Worm (Caenorhabditis elegans) whole organism, L2 larva: ENCODE data around the gene T09B9.3.

ENCODE experiments used
- C34F6.9 ChIP-seq: fragments of 150-350 bp; optimal IDR thresholded peaks from 2 replicates; lab custom pipeline; 2014; ENCODE audit warnings: missing biosample characterization, missing genetic modification characterization
- F13H6.1 ChIP-seq: sonication (generic microtip); optimal IDR thresholded peaks from 2 replicates; lab custom pipeline; 2016; ENCODE audit warnings: missing genetic modification characterization, missing compliant biosample characterization
- R02D3.7 ChIP-seq: fragments of 150-350 bp; optimal IDR thresholded peaks from 2 replicates; lab custom pipeline; 2014; ENCODE audit warnings: missing biosample characterization, missing genetic modification characterization
- Y55F3AM.14 ChIP-seq: fragments of 200-800 bp; sonication (Bioruptor generic); optimal IDR thresholded peaks from 2 replicates; lab custom pipeline; 2018; ENCODE audit warnings: mild to moderate bottlenecking, missing genetic modification characterization, missing compliant biosample characterization
- ZK546.5 ChIP-seq: sonication (generic microtip); optimal IDR thresholded peaks from 2 replicates; lab custom pipeline; 2017; ENCODE audit warnings: missing biosample characterization, missing genetic modification characterization
- alr-1 ChIP-seq: fragments of 150-350 bp; optimal IDR thresholded peaks from 2 replicates; lab custom pipeline; 2014; ENCODE audit warnings: missing biosample characterization, missing genetic modification characterization
- aly-2 ChIP-seq: fragments of 150-350 bp; optimal IDR thresholded peaks from 2 replicates; lab custom pipeline; 2014; ENCODE audit warnings: missing biosample characterization, missing genetic modification characterization
- blmp-1 ChIP-seq: sonication (generic microtip); optimal IDR thresholded peaks from 2 replicates; lab custom pipeline; 2017; ENCODE audit warnings: missing genetic modification characterization, mild to moderate bottlenecking, missing compliant biosample characterization, antibody characterized with exemption, moderate library complexity; ENCODE audit not compliant: insufficient read depth
- ceh-16 ChIP-seq: fragments of 150-350 bp; optimal IDR thresholded peaks from 2 replicates; lab custom pipeline; 2014; ENCODE audit warnings: missing biosample characterization, missing genetic modification characterization
- ceh-82 ChIP-seq: fragments of 150-350 bp; optimal IDR thresholded peaks from 2 replicates; lab custom pipeline; 2014; ENCODE audit warnings: missing biosample characterization, missing genetic modification characterization
- crh-2 ChIP-seq: sonication (generic microtip); optimal IDR thresholded peaks from 2 replicates; lab custom pipeline; 2017; ENCODE audit warnings: missing biosample characterization, missing genetic modification characterization
- dmd-4 ChIP-seq: sonication (generic microtip); optimal IDR thresholded peaks from 2 replicates; lab custom pipeline; 2017; ENCODE audit warnings: missing biosample characterization, missing genetic modification characterization
- egl-27 ChIP-seq: sonication (generic microtip); optimal IDR thresholded peaks from 3 replicates; lab custom pipeline; 2017; ENCODE audit warnings: missing biosample characterization, missing genetic modification reagents, missing genetic modification characterization
- elt-1 ChIP-seq: fragments of 150-350 bp; optimal IDR thresholded peaks from 2 replicates; lab custom pipeline; 2014; ENCODE audit warnings: missing biosample characterization, missing genetic modification characterization
- elt-3 ChIP-seq: sonication (generic microtip); optimal IDR thresholded peaks from 2 replicates; lab custom pipeline; 2017; ENCODE audit warnings: missing biosample characterization, missing genetic modification characterization
- fos-1 ChIP-seq: fragments of 150-350 bp; optimal IDR thresholded peaks from 2 replicates; lab custom pipeline; 2014; ENCODE audit warnings: missing biosample characterization, missing genetic modification characterization
- gmeb-1 ChIP-seq: fragments of 150-350 bp; optimal IDR thresholded peaks from 2 replicates; lab custom pipeline; 2014; ENCODE audit warnings: missing biosample characterization, missing genetic modification characterization
- lin-11 ChIP-seq: fragments of 150-350 bp; sonication (generic microtip); optimal IDR thresholded peaks from 2 replicates; lab custom pipeline; 2014; ENCODE audit warnings: missing biosample characterization, missing genetic modification characterization, inconsistent platforms, mixed read lengths
- lin-39 ChIP-seq: fragments of 150-350 bp; optimal IDR thresholded peaks from 2 replicates; lab custom pipeline; 2014; ENCODE audit warnings: missing biosample characterization, missing genetic modification reagents, missing genetic modification characterization
- lsy-2 ChIP-seq, 2 experiments: fragments of 150-350 bp in 1 of 2; sonication (generic microtip) in 1 of 2; optimal IDR thresholded peaks; 2 replicates each; lab custom pipeline; 2014 to 2017; ENCODE audit warnings: missing biosample characterization in 2 of 2, missing genetic modification characterization in 2 of 2
- mab-5 ChIP-seq: fragments of 150-350 bp; optimal IDR thresholded peaks from 2 replicates; lab custom pipeline; 2014; ENCODE audit warnings: missing biosample characterization, missing genetic modification characterization
- mbf-1 ChIP-seq: sonication (generic microtip); optimal IDR thresholded peaks from 2 replicates; lab custom pipeline; 2017; ENCODE audit warnings: missing biosample characterization, missing genetic modification characterization
- nhr-10 ChIP-seq: sonication (generic microtip); optimal IDR thresholded peaks from 2 replicates; lab custom pipeline; 2017; ENCODE audit warnings: missing biosample characterization, missing genetic modification characterization
- nhr-11 ChIP-seq: fragments of 150-350 bp; optimal IDR thresholded peaks from 2 replicates; lab custom pipeline; 2014; ENCODE audit warnings: missing biosample characterization, missing genetic modification characterization
- nhr-12 ChIP-seq: fragments of 150-350 bp; optimal IDR thresholded peaks from 2 replicates; lab custom pipeline; 2014; ENCODE audit warnings: missing biosample characterization, missing genetic modification characterization
- nhr-129 ChIP-seq: fragments of 150-350 bp; optimal IDR thresholded peaks from 2 replicates; lab custom pipeline; 2014; ENCODE audit warnings: missing biosample characterization, missing genetic modification characterization
- nhr-237 ChIP-seq: fragments of 150-350 bp; optimal IDR thresholded peaks from 2 replicates; lab custom pipeline; 2014; ENCODE audit warnings: missing biosample characterization, missing genetic modification characterization
- nhr-25 ChIP-seq: fragments of 150-350 bp; sonication (generic microtip); optimal IDR thresholded peaks from 3 replicates; lab custom pipeline; 2014; ENCODE audit warnings: missing biosample characterization, missing genetic modification characterization
- sem-4 ChIP-seq: fragments of 150-350 bp; optimal IDR thresholded peaks from 2 replicates; lab custom pipeline; 2014; ENCODE audit warnings: missing biosample characterization, missing genetic modification reagents, missing genetic modification characterization
- skn-1 ChIP-seq: sonication (generic microtip); optimal IDR thresholded peaks from 2 replicates; lab custom pipeline; 2017; ENCODE audit warnings: missing biosample characterization, missing genetic modification characterization
- sma-3 ChIP-seq: sonication (generic microtip); optimal IDR thresholded peaks from 2 replicates; lab custom pipeline; 2016; ENCODE audit warnings: missing genetic modification reagents, missing genetic modification characterization, missing compliant biosample characterization
- sma-9 ChIP-seq, 2 experiments: fragments of 150-350 bp in 1 of 2; sonication (generic microtip) in 1 of 2; optimal IDR thresholded peaks; 2 replicates each; lab custom pipeline; 2014 to 2016; ENCODE audit warnings: missing genetic modification characterization in 2 of 2, mild to moderate bottlenecking in 1 of 2, missing biosample characterization in 1 of 2, missing compliant biosample characterization in 1 of 2, missing genetic modification reagents in 1 of 2, moderate library complexity in 1 of 2
- snpc-4 ChIP-seq: fragments of 150-350 bp; optimal IDR thresholded peaks from 2 replicates; lab custom pipeline; 2014; ENCODE audit warnings: missing biosample characterization, missing genetic modification characterization
- unc-39 ChIP-seq: fragments of 150-350 bp; optimal IDR thresholded peaks from 2 replicates; lab custom pipeline; 2014; ENCODE audit warnings: missing biosample characterization, missing genetic modification characterization
- unc-55 ChIP-seq: fragments of 150-350 bp; sonication (generic microtip); optimal IDR thresholded peaks from 3 replicates; lab custom pipeline; 2014; ENCODE audit warnings: missing biosample characterization, missing genetic modification reagents, missing genetic modification characterization
- zag-1 ChIP-seq: fragments of 150-350 bp; optimal IDR thresholded peaks from 2 replicates; lab custom pipeline; 2014; ENCODE audit warnings: missing biosample characterization, missing genetic modification characterization
- ztf-1 ChIP-seq: fragments of 200-800 bp; sonication (Bioruptor generic); conservative IDR thresholded peaks from 2 replicates; pipeline ENCODE4 v1.3.6; 2022; ENCODE audit warnings: missing genetic modification characterization, missing compliant biosample characterization
- ztf-11 ChIP-seq: sonication (generic microtip); optimal IDR thresholded peaks from 2 replicates; lab custom pipeline; 2017; ENCODE audit warnings: missing biosample characterization, missing genetic modification characterization
- ztf-4 ChIP-seq: fragments of 150-350 bp; optimal IDR thresholded peaks from 2 replicates; lab custom pipeline; 2014; ENCODE audit warnings: missing biosample characterization, missing genetic modification characterization

T09B9.3 gene

ce11 chrX:9777481-9777880 lies 16.3 kb upstream of the T09B9.3 start, which contains the start of gene T09B9.5:
Gene T09B9.5, plus strand, starts transcription at chrX:9777781.
- TF ChIP-seq unc-55 (no peak), dmd-4 (tag; lab: Kevin White, UChicago) (no peak), ztf-4 (tag; lab: Kevin White, UChicago) (no peak), ceh-82 (tag; lab: Kevin White, UChicago) (no peak), aly-2 (tag; lab: Kevin White, UChicago) (no peak), nhr-11 (tag; lab: Kevin White, UChicago) (no peak), nhr-129 (no peak), lsy-2 (tag; optimal IDR thresholded peaks at IDR 0.05; lab: Kevin White, UChicago) (no peak), crh-2 (tag; lab: Kevin White, UChicago) (no peak), elt-1 (tag; lab: Kevin White, UChicago) (no peak), mab-5 (tag; lab: Kevin White, UChicago) (no peak), lin-11 (no peak), egl-27 (tag; lab: Kevin White, UChicago) (no peak), zag-1 (no peak), ZK546.5 (tag; lab: Kevin White, UChicago) (no peak), skn-1 (no peak), snpc-4 (no peak), ceh-16 (tag; lab: Kevin White, UChicago) (no peak), lin-39 (tag; lab: Kevin White, UChicago) (no peak), mbf-1 (no peak)

ce11 chrX:9774323-9774722 lies 13.2 kb upstream of the T09B9.3 start, which contains the start of gene T09B9.4:
Gene T09B9.4, minus strand, starts transcription at chrX:9774352.
- no peak for TF ChIP-seq ceh-82 (tag; lab: Kevin White, UChicago)
- no peak for TF ChIP-seq lin-11
- TF ChIP-seq C34F6.9 (tag; lab: Kevin White, UChicago): peak; percentile 66
- no peak for TF ChIP-seq elt-3 (tag; lab: Kevin White, UChicago)
- TF ChIP-seq gmeb-1 (tag; lab: Kevin White, UChicago): no peak
- no peak for TF ChIP-seq ztf-4 (tag; lab: Kevin White, UChicago)
- TF ChIP-seq F13H6.1 (tag; lab: Kevin White, UChicago): no peak
- TF ChIP-seq nhr-12: no peak
- TF ChIP-seq nhr-25 (tag; lab: Kevin White, UChicago): no peak
- TF ChIP-seq ceh-16 (tag; lab: Kevin White, UChicago): no peak
- TF ChIP-seq alr-1: no peak
- TF ChIP-seq nhr-237 (tag; lab: Kevin White, UChicago): no peak
- no peak for TF ChIP-seq sem-4
- TF ChIP-seq nhr-129: peak; percentile 17
- TF ChIP-seq egl-27 (tag; lab: Kevin White, UChicago): no peak
- no peak for TF ChIP-seq Y55F3AM.14 (GFP tag; lab: Kevin White, UChicago)
- TF ChIP-seq unc-39: no peak
- TF ChIP-seq sma-3 (GFP tag; lab: Kevin White, UChicago): no peak
- no peak for TF ChIP-seq elt-1 (tag; lab: Kevin White, UChicago)
- TF ChIP-seq zag-1: peak; percentile 16
- peak; percentile 40 for TF ChIP-seq fos-1 (tag; lab: Kevin White, UChicago)

- TF ChIP-seq ztf-11 (tag; lab: Kevin White, UChicago): no peak
- no peak for TF ChIP-seq unc-39
- TF ChIP-seq nhr-10 (tag; lab: Kevin White, UChicago): no peak
- TF ChIP-seq ceh-16 (tag; lab: Kevin White, UChicago): no peak
- TF ChIP-seq R02D3.7 (tag; lab: Kevin White, UChicago): no peak
- no peak for TF ChIP-seq alr-1
- no peak for TF ChIP-seq nhr-11 (tag; lab: Kevin White, UChicago)
- TF ChIP-seq, all 48 proteins: peak for 0
Measured at ce11 chrX:9764822-9765221, 3.7 kb upstream of the T09B9.3 start, which contains the start of gene slc-17.9. Gene slc-17.9, minus strand, starts transcription at chrX:9764922.

- TF ChIP-seq sma-9 (GFP tag; optimal IDR thresholded peaks at IDR 0.05; lab: Kevin White, UChicago): no peak
- TF ChIP-seq sma-9 (tag; optimal IDR thresholded peaks at IDR 0.05; lab: Kevin White, UChicago): no peak
- no peak for TF ChIP-seq ztf-1 (GFP tag; lab: Robert Waterston, UW)
- no peak for TF ChIP-seq nhr-12
- peak; percentile 82 for TF ChIP-seq blmp-1
- no peak for TF ChIP-seq crh-2 (tag; lab: Kevin White, UChicago)
Measured at ce11 chrX:9763903-9764302, 2.7 kb upstream of the T09B9.3 start.
